Fruit fly (Drosophila melanogaster): ENCODE data around the gene CG11251.

Gene CG11251

dm6 chr3L:13040849-13041248 is 48.9 kb downstream of the CG11251 start:
- TF ChIP-seq CG34367 (tag; optimal IDR thresholded peaks at IDR 0.05) (no peak), CG15710 (tag; optimal IDR thresholded peaks at IDR 0.05) (no peak), rn (GFP tag; IDR thresholded peaks at IDR 0.05) (no peak), Ets98B (GFP tag; IDR thresholded peaks at IDR 0.05) (no peak), CG32121 (GFP tag; IDR thresholded peaks at IDR 0.05) (no peak), Pif1A (GFP tag; optimal IDR thresholded peaks at IDR 0.05) (no peak), CG4496 (GFP tag; IDR thresholded peaks at IDR 0.05) (no peak), CG14655 (GFP tag; optimal IDR thresholded peaks at IDR 0.05) (no peak), CG10348 (GFP tag; IDR thresholded peaks at IDR 0.05) (no peak), fd96Ca (GFP tag; IDR thresholded peaks at IDR 0.05) (no peak), CG12605 (GFP tag; IDR thresholded peaks at IDR 0.05) (no peak), CG13204 (GFP tag; optimal IDR thresholded peaks at IDR 0.05) (no peak), EcR (GFP tag; optimal IDR thresholded peaks at IDR 0.05) (no peak), CG9948 (tag; optimal IDR thresholded peaks at IDR 0.05) (no peak), CG8301 (tag; optimal IDR thresholded peaks at IDR 0.05) (no peak), CG17806 (tag; optimal IDR thresholded peaks at IDR 0.05) (no peak), D1 (tag; optimal IDR thresholded peaks at IDR 0.05) (no peak), gl (tag; optimal IDR thresholded peaks at IDR 0.05) (no peak), Snoo (tag; optimal IDR thresholded peaks at IDR 0.05) (no peak), CG8159 (tag; optimal IDR thresholded peaks at IDR 0.05) (no peak)

All from whole organism, pupa.